Fruit fly (Drosophila melanogaster) S2 (cell line): ENCODE measurements around the gene Gcn2.

Experiments
- CG8478 ChIP-seq: fragments of >200 bp; optimal IDR thresholded peaks from 2 replicates; lab custom pipeline; 2018
- CTCF ChIP-seq, 2 experiments: fragments of >200 bp; optimal IDR thresholded peaks; 2 replicates each; lab custom pipeline; 2018

- no peak for TF ChIP-seq CTCF (optimal IDR thresholded peaks at IDR 0.05; lab: Kevin White, UChicago)
- no peak for TF ChIP-seq CG8478 (lab: Kevin White, UChicago)
Observed at dm6 chr3R:31409627-31410201, 14.3 kb downstream of the Gcn2 start.
